Worm (Caenorhabditis elegans) whole organism, L1 larva: ENCODE measurements around the gene col-185.

Experiments
- C04F5.9 ChIP-seq: sonication (generic microtip); optimal IDR thresholded peaks from 2 replicates; lab custom pipeline; 2016; ENCODE audit warnings: missing genetic modification characterization, missing compliant biosample characterization
- C16A3.4 ChIP-seq: fragments of 150-350 bp; optimal IDR thresholded peaks from 2 replicates; lab custom pipeline; 2014; ENCODE audit warnings: missing biosample characterization, missing genetic modification characterization
- aly-2 ChIP-seq: fragments of 150-350 bp; optimal IDR thresholded peaks from 2 replicates; lab custom pipeline; 2014; ENCODE audit warnings: missing biosample characterization, missing genetic modification characterization
- ama-1 ChIP-seq: fragments of 150-350 bp; optimal IDR thresholded peaks from 2 replicates; lab custom pipeline; 2014
- blmp-1 ChIP-seq: fragments of 150-350 bp; optimal IDR thresholded peaks from 2 replicates; lab custom pipeline; 2014; ENCODE audit warnings: missing biosample characterization, missing genetic modification characterization
- ceh-63 ChIP-seq: fragments of 200-800 bp; sonication (Bioruptor generic); optimal IDR thresholded peaks from 2 replicates; lab custom pipeline; 2018; ENCODE audit warnings: mild to moderate bottlenecking, missing genetic modification characterization, missing compliant biosample characterization
- ceh-8 ChIP-seq: fragments of 200-800 bp; sonication (Bioruptor generic); optimal IDR thresholded peaks from 2 replicates; lab custom pipeline; 2018; ENCODE audit warnings: mild to moderate bottlenecking, missing genetic modification characterization, moderate library complexity, missing compliant biosample characterization
- ceh-90 ChIP-seq: sonication (generic microtip); optimal IDR thresholded peaks from 2 replicates; lab custom pipeline; 2016; ENCODE audit warnings: missing genetic modification characterization, missing compliant biosample characterization
- efl-1 ChIP-seq, 4 experiments: fragments of 150-350 bp; optimal IDR thresholded peaks in 3 of 4; peaks in 1 of 4; 1 replicate in 1 of 4; 2 replicates in 3 of 4; lab custom pipeline; 2014; ENCODE audit warnings: missing biosample characterization in 2 of 4, missing genetic modification characterization in 2 of 4, missing genetic modification reagents in 2 of 4
- egl-27 ChIP-seq, 2 experiments: fragments of 150-350 bp in 1 of 2; sonication (generic microtip); optimal IDR thresholded peaks; 3 replicates each; lab custom pipeline; 2017 to 2018; ENCODE audit warnings: missing biosample characterization in 2 of 2, missing genetic modification characterization in 2 of 2, missing genetic modification reagents in 2 of 2
- elt-3 ChIP-seq, 6 experiments: fragments of 150-350 bp in 1 of 6; sonication (generic microtip); optimal IDR thresholded peaks; 2 replicates each; lab custom pipeline; 2017 to 2018; ENCODE audit warnings: missing biosample characterization in 6 of 6, missing genetic modification characterization in 6 of 6, inconsistent platforms in 1 of 6
- grh-1 ChIP-seq: fragments of 200-800 bp; sonication (Bioruptor generic); IDR thresholded peaks from 2 replicates; pipeline ENCODE4 v1.3.6; 2022; ENCODE audit warnings: missing genetic modification reagents, missing genetic modification characterization, missing compliant biosample characterization
- hlh-4 ChIP-seq: sonication (generic microtip); optimal IDR thresholded peaks from 2 replicates; lab custom pipeline; 2016; ENCODE audit warnings: mild to moderate bottlenecking, missing genetic modification characterization, missing compliant biosample characterization
- isw-1 ChIP-seq: fragments of 200-800 bp; sonication (Bioruptor generic); IDR thresholded peaks from 2 replicates; pipeline ENCODE4 v1.3.6; 2022; ENCODE audit warnings: missing genetic modification characterization, missing compliant biosample characterization
- jun-1 ChIP-seq: fragments of 150-350 bp; optimal IDR thresholded peaks from 2 replicates; lab custom pipeline; 2014; ENCODE audit warnings: missing biosample characterization, missing genetic modification reagents, missing genetic modification characterization
- lin-13 ChIP-seq: fragments of 150-350 bp; optimal IDR thresholded peaks from 2 replicates; lab custom pipeline; 2014; ENCODE audit warnings: missing biosample characterization, missing genetic modification reagents, missing genetic modification characterization
- lin-14 ChIP-seq: fragments of 200-800 bp; sonication (Bioruptor generic); optimal IDR thresholded peaks from 2 replicates; lab custom pipeline; 2018; ENCODE audit warnings: mild to moderate bottlenecking, missing genetic modification characterization, moderate library complexity, missing compliant biosample characterization
- lin-15B ChIP-seq: fragments of 150-350 bp; sonication (generic microtip); optimal IDR thresholded peaks from 3 replicates; lab custom pipeline; 2014; ENCODE audit warnings: missing biosample characterization, missing genetic modification characterization
- lin-39 ChIP-seq: fragments of 150-350 bp; optimal IDR thresholded peaks from 2 replicates; lab custom pipeline; 2014; ENCODE audit warnings: missing biosample characterization, missing genetic modification reagents, missing genetic modification characterization
- mdl-1 ChIP-seq, 2 experiments: fragments of 150-350 bp; optimal IDR thresholded peaks; 2 replicates each; lab custom pipeline; 2014 to 2017; ENCODE audit warnings: missing biosample characterization in 2 of 2, missing genetic modification characterization in 2 of 2, inconsistent platforms in 1 of 2
- nhr-11 ChIP-seq: fragments of 150-350 bp; optimal IDR thresholded peaks from 2 replicates; lab custom pipeline; 2014; ENCODE audit warnings: missing biosample characterization, missing genetic modification characterization
- nhr-28 ChIP-seq: fragments of 150-350 bp; optimal IDR thresholded peaks from 2 replicates; lab custom pipeline; 2014; ENCODE audit warnings: missing biosample characterization, missing genetic modification characterization
- nhr-47 ChIP-seq: sonication (generic microtip); optimal IDR thresholded peaks from 2 replicates; lab custom pipeline; 2016; ENCODE audit warnings: mild to moderate bottlenecking, missing genetic modification characterization, moderate library complexity, missing compliant biosample characterization
- nhr-76 ChIP-seq: sonication (generic microtip); optimal IDR thresholded peaks from 2 replicates; lab custom pipeline; 2017; ENCODE audit warnings: missing biosample characterization, missing genetic modification characterization
- pag-3 ChIP-seq: sonication (generic microtip); optimal IDR thresholded peaks from 2 replicates; lab custom pipeline; 2017; ENCODE audit warnings: missing genetic modification characterization, mild to moderate bottlenecking, missing compliant biosample characterization, antibody characterized with exemption, borderline replicate concordance; ENCODE audit not compliant: insufficient read depth
- snu-23 ChIP-seq: sonication (generic microtip); optimal IDR thresholded peaks from 2 replicates; lab custom pipeline; 2016; ENCODE audit warnings: missing genetic modification characterization, missing compliant biosample characterization
- sup-37 ChIP-seq: fragments of 200-800 bp; sonication (Bioruptor generic); optimal IDR thresholded peaks from 2 replicates; lab custom pipeline; 2018; ENCODE audit warnings: mild to moderate bottlenecking, missing genetic modification characterization, missing compliant biosample characterization
- tbx-2 ChIP-seq: sonication (generic microtip); optimal IDR thresholded peaks from 2 replicates; lab custom pipeline; 2016; ENCODE audit warnings: missing genetic modification characterization, missing compliant biosample characterization
- tlp-1 ChIP-seq: fragments of 150-350 bp; optimal IDR thresholded peaks from 2 replicates; lab custom pipeline; 2014; ENCODE audit warnings: missing biosample characterization, missing genetic modification characterization
- unc-30 ChIP-seq: sonication (generic microtip); optimal IDR thresholded peaks from 2 replicates; lab custom pipeline; 2017; ENCODE audit warnings: missing biosample characterization, missing genetic modification characterization
- xbp-1 ChIP-seq: sonication (generic microtip); optimal IDR thresholded peaks from 2 replicates; lab custom pipeline; 2016; ENCODE audit warnings: missing genetic modification characterization, missing compliant biosample characterization

The col-185 gene

DNA sequence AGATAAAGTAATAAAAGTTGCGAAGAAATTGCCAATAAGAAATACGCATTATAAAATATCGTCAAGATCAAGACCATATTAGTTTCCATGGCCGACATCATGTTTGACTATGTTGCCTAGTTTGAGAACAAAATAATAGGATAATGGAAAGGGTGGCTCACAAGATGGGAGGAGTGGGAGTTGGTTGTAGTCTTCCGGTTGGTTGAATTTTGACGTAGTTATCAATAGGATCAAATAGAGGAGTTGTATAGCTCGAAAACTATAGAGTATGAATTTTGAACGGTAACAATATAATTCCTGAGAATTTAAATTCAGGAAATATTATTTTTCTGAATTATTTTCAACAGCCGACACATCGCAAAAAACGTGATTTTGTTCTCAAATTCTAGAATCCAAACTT, 29.2 kb downstream of the col-185 start, which contains the start of gene srd-50:
srd-50 (minus strand) TSS at position 101 of the 400 bp plus-strand sequence.
- TF ChIP-seq ama-1 (lab: Kevin White, UChicago) (no peak), tlp-1 (tag; lab: Kevin White, UChicago) (no peak), lin-15B (no peak)

DNA sequence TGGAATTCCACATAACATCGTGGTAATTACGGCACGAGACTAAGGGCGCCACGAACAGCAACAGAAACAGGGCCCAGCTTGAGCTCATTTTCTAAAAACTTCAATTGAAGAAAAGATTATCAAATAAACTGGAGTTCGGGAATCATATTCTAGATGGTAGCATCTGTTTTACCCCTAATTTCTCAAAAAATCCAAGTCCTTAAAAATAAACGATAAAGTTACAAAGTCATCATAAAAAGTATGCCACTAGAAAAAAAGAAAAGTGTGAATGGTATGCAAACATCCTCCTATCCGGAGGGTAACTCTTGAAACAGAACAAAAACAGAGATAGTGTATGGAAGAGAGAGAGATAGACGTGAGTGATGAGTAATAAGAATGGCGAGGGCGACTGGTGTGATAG, 33.5 kb downstream of the col-185 start, which contains the start of gene efn-3:
efn-3 (minus strand) TSS at position 101 of the 400 bp plus-strand sequence.
- TF ChIP-seq xbp-1 (no peak), grh-1 (GFP tag; lab: Robert Waterston, UW) (no peak), snu-23 (GFP tag; lab: Kevin White, UChicago) (no peak), aly-2 (no peak), sup-37 (GFP tag; lab: Kevin White, UChicago) (no peak), C04F5.9 (tag; lab: Kevin White, UChicago) (no peak), tbx-2 (tag; lab: Kevin White, UChicago) (no peak), tlp-1 (tag; lab: Kevin White, UChicago) (no peak), hlh-4 (tag; lab: Kevin White, UChicago) (no peak)

ce11 chrX:13471855-13472254, 39.0 kb downstream of the col-185 start, which contains the start of gene tre-4:
TSS of gene tre-4 (plus strand) at chrX:13472155.
- no peak for TF ChIP-seq efl-1 (optimal IDR thresholded peaks at IDR 0.05; lab: Kevin White, UChicago)
- peak in 1 of 2 experiments; percentile 45 for TF ChIP-seq efl-1 (GFP tag; optimal IDR thresholded peaks at IDR 0.05 in 1 of 2; lab: Kevin White, UChicago)
- no peak for TF ChIP-seq nhr-28

- TF ChIP-seq blmp-1 (peak; percentile 83), elt-3 (tag; optimal IDR thresholded peaks at IDR 0.05; lab: Kevin White, UChicago) (peak in 2 of 6 experiments; percentile 15), nhr-28 (no peak), ceh-63 (no peak), ceh-90 (no peak), isw-1 (GFP tag; lab: Robert Waterston, UW) (no peak), lin-39 (no peak), jun-1 (tag; lab: Kevin White, UChicago) (no peak)
These were observed 40.8 kb downstream of the col-185 start for ce11 chrX:13469907-13470647.

DNA sequence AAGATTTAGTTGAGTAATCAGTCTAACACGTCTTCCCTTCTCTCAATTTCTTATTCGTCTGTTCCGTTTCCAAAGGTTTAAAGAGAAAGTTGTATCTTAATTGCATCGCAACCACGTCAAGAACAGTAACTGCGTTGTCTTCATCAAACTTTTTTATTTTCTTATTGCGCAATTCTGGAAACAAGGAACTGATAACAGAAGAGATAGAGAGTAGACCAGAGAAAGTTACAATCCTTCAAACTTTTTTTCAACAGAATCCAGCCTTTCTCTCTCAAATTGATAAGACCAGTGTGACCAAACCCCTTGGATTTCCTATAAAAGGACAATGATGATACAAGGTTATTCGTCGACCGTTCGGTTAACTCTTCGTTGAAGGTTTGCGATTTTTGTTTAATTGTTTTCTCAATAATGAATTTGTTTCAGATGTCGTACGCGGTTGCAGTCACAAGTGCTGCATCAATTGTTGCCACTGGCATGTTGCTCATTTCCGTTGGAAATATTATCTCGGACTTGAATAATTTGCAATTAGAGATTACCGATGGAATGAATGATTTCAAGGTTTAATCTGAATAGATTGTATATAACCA, 41.8 kb downstream of the col-185 start, which contains the start of gene col-184:
col-184 (plus strand) TSS at position 409 of the 587 bp plus-strand sequence.
- TF ChIP-seq blmp-1: peak; percentile 79
- TF ChIP-seq lin-14: no peak
- peak in 1 of 6 experiments; percentile 42 for TF ChIP-seq elt-3 (tag; optimal IDR thresholded peaks at IDR 0.05; lab: Kevin White, UChicago)
- TF ChIP-seq, all 84 proteins: peak for 2

ce11 chrX:13466926-13467866, 43.7 kb downstream of the col-185 start, which contains the start of gene col-183:
TSS of gene col-183 (minus strand) at chrX:13467764.
- no peak for TF ChIP-seq unc-30 (tag; lab: Kevin White, UChicago)
- peak; percentile 55 for TF ChIP-seq ceh-8 (GFP tag; lab: Kevin White, UChicago)
- no peak for TF ChIP-seq nhr-11 (tag; lab: Kevin White, UChicago)
- TF ChIP-seq nhr-47 (tag; lab: Kevin White, UChicago): no peak

ce11 chrX:13463793-13464192, 47.1 kb downstream of the col-185 start, which contains the start of gene F02D10.2:
TSS of gene F02D10.2 (minus strand) at chrX:13463893.
- no peak for TF ChIP-seq lin-13 (GFP tag; lab: Kevin White, UChicago)
- TF ChIP-seq mdl-1 (tag; optimal IDR thresholded peaks at IDR 0.05; lab: Kevin White, UChicago): no peak
- no peak for TF ChIP-seq grh-1 (GFP tag; lab: Robert Waterston, UW)
- TF ChIP-seq nhr-76 (tag; lab: Kevin White, UChicago): no peak
- TF ChIP-seq isw-1 (GFP tag; lab: Robert Waterston, UW): no peak
- no peak for TF ChIP-seq C16A3.4 (tag; lab: Kevin White, UChicago)
- TF ChIP-seq lin-15B: no peak
- TF ChIP-seq pag-3: no peak
- TF ChIP-seq egl-27 (tag; optimal IDR thresholded peaks at IDR 0.05; lab: Kevin White, UChicago): no peak
